Worm (Caenorhabditis elegans): Measurements from ENCODE around the gene C02F4.4.

C02F4.4 gene

ce11 chrIV:10521106-10521505 is 6.1 kb upstream of the C02F4.4 start, which contains the start of gene cal-4:
TSS of gene cal-4 (plus strand) at chrIV:10521406.
- TF ChIP-seq tra-4 (tag; optimal IDR thresholded peaks at IDR 0.05) = no peak
- no peak for TF ChIP-seq flt-1 (GFP tag; IDR thresholded peaks at IDR 0.05)
- no peak for TF ChIP-seq sea-1 (GFP tag; conservative IDR thresholded peaks at IDR 0.05)
- TF ChIP-seq tbx-11 (GFP tag; IDR thresholded peaks at IDR 0.05) = no peak
- no peak for TF ChIP-seq hnd-1 (tag; optimal IDR thresholded peaks at IDR 0.05)
- no peak for TF ChIP-seq hmg-4 (GFP tag; optimal IDR thresholded peaks at IDR 0.05)
- no peak for TF ChIP-seq pes-1 (GFP tag; IDR thresholded peaks at IDR 0.05)
- TF ChIP-seq scrt-1 (GFP tag; IDR thresholded peaks at IDR 0.05) = no peak
- no peak for TF ChIP-seq ama-1 (optimal IDR thresholded peaks at IDR 0.05)
- TF ChIP-seq ets-7 (tag; optimal IDR thresholded peaks at IDR 0.05) = no peak
- no peak for TF ChIP-seq ceh-36 (tag; optimal IDR thresholded peaks at IDR 0.05)
- TF ChIP-seq aly-1 (tag; optimal IDR thresholded peaks at IDR 0.05) = no peak
- TF ChIP-seq B0310.2 (tag; optimal IDR thresholded peaks at IDR 0.05) = no peak
- TF ChIP-seq F13C5.2 (tag; optimal IDR thresholded peaks at IDR 0.05) = no peak
- TF ChIP-seq hmbx-1 (tag; optimal IDR thresholded peaks at IDR 0.05) = no peak
- TF ChIP-seq ceh-13 (GFP tag; optimal IDR thresholded peaks at IDR 0.05) = no peak
- no peak for TF ChIP-seq tbx-37 (GFP tag; conservative IDR thresholded peaks at IDR 0.05)

ce11 chrIV:10518652-10519051 is 3.6 kb upstream of the C02F4.4 start:
- TF ChIP-seq hmg-4 (GFP tag; optimal IDR thresholded peaks at IDR 0.05) = no peak
- no peak for TF ChIP-seq ceh-13 (GFP tag; optimal IDR thresholded peaks at IDR 0.05)
- no peak for TF ChIP-seq aly-1 (tag; optimal IDR thresholded peaks at IDR 0.05)
- TF ChIP-seq tra-4 (tag; optimal IDR thresholded peaks at IDR 0.05) = no peak
- no peak for TF ChIP-seq ama-1 (optimal IDR thresholded peaks at IDR 0.05)
- no peak for TF ChIP-seq tbx-11 (GFP tag; IDR thresholded peaks at IDR 0.05)
- TF ChIP-seq tbx-37 (GFP tag; conservative IDR thresholded peaks at IDR 0.05) = no peak
- no peak for TF ChIP-seq hnd-1 (tag; optimal IDR thresholded peaks at IDR 0.05)

ce11 chrIV:10513266-10513665 is 1.8 kb downstream of the C02F4.4 start:
- TF ChIP-seq pes-1 (GFP tag; IDR thresholded peaks at IDR 0.05) (no peak), tbx-11 (GFP tag; IDR thresholded peaks at IDR 0.05) (no peak), hmbx-1 (tag; optimal IDR thresholded peaks at IDR 0.05) (no peak), tra-4 (tag; optimal IDR thresholded peaks at IDR 0.05) (no peak), ets-7 (tag; optimal IDR thresholded peaks at IDR 0.05) (no peak), F13C5.2 (tag; optimal IDR thresholded peaks at IDR 0.05) (no peak)

ce11 chrIV:10512752-10513151 is 2.3 kb downstream of the C02F4.4 start:
- TF ChIP-seq hmbx-1 (tag; optimal IDR thresholded peaks at IDR 0.05) = no peak
- TF ChIP-seq scrt-1 (GFP tag; IDR thresholded peaks at IDR 0.05) = no peak
- TF ChIP-seq B0310.2 (tag; optimal IDR thresholded peaks at IDR 0.05) = no peak
- TF ChIP-seq F13C5.2 (tag; optimal IDR thresholded peaks at IDR 0.05) = no peak
- no peak for TF ChIP-seq sea-1 (GFP tag; conservative IDR thresholded peaks at IDR 0.05)
- no peak for TF ChIP-seq ama-1 (optimal IDR thresholded peaks at IDR 0.05)
- TF ChIP-seq tbx-37 (GFP tag; conservative IDR thresholded peaks at IDR 0.05) = no peak
- TF ChIP-seq ceh-13 (GFP tag; optimal IDR thresholded peaks at IDR 0.05) = no peak
- no peak for TF ChIP-seq pes-1 (GFP tag; IDR thresholded peaks at IDR 0.05)
- no peak for TF ChIP-seq ets-7 (tag; optimal IDR thresholded peaks at IDR 0.05)
- no peak for TF ChIP-seq hnd-1 (tag; optimal IDR thresholded peaks at IDR 0.05)
- no peak for TF ChIP-seq tbx-11 (GFP tag; IDR thresholded peaks at IDR 0.05)
- TF ChIP-seq tra-4 (tag; optimal IDR thresholded peaks at IDR 0.05) = no peak
- TF ChIP-seq ceh-36 (tag; optimal IDR thresholded peaks at IDR 0.05) = no peak
- no peak for TF ChIP-seq flt-1 (GFP tag; IDR thresholded peaks at IDR 0.05)
- no peak for TF ChIP-seq aly-1 (tag; optimal IDR thresholded peaks at IDR 0.05)

ce11 chrIV:10511432-10511831 is 3.6 kb downstream of the C02F4.4 start:
- TF ChIP-seq ceh-13 (GFP tag; optimal IDR thresholded peaks at IDR 0.05) (no peak), hnd-1 (tag; optimal IDR thresholded peaks at IDR 0.05) (no peak), flt-1 (GFP tag; IDR thresholded peaks at IDR 0.05) (no peak), tbx-11 (GFP tag; IDR thresholded peaks at IDR 0.05) (no peak), F13C5.2 (tag; optimal IDR thresholded peaks at IDR 0.05) (no peak), ceh-36 (tag; optimal IDR thresholded peaks at IDR 0.05) (no peak), ets-7 (tag; optimal IDR thresholded peaks at IDR 0.05) (no peak), pes-1 (GFP tag; IDR thresholded peaks at IDR 0.05) (no peak), B0310.2 (tag; optimal IDR thresholded peaks at IDR 0.05) (no peak), ama-1 (optimal IDR thresholded peaks at IDR 0.05) (no peak), tra-4 (tag; optimal IDR thresholded peaks at IDR 0.05) (no peak), hmbx-1 (tag; optimal IDR thresholded peaks at IDR 0.05) (no peak), aly-1 (tag; optimal IDR thresholded peaks at IDR 0.05) (no peak), sea-1 (GFP tag; conservative IDR thresholded peaks at IDR 0.05) (no peak)

- no peak for TF ChIP-seq ets-7 (tag; optimal IDR thresholded peaks at IDR 0.05)
- no peak for TF ChIP-seq scrt-1 (GFP tag; IDR thresholded peaks at IDR 0.05)
- TF ChIP-seq flt-1 (GFP tag; IDR thresholded peaks at IDR 0.05) = no peak
- no peak for TF ChIP-seq hnd-1 (tag; optimal IDR thresholded peaks at IDR 0.05)
- no peak for TF ChIP-seq F13C5.2 (tag; optimal IDR thresholded peaks at IDR 0.05)
- TF ChIP-seq B0310.2 (tag; optimal IDR thresholded peaks at IDR 0.05) = no peak
- TF ChIP-seq ceh-36 (tag; optimal IDR thresholded peaks at IDR 0.05) = no peak
- no peak for TF ChIP-seq ama-1 (optimal IDR thresholded peaks at IDR 0.05)
These were observed 7.4 kb downstream of the C02F4.4 start for ce11 chrIV:10507586-10507985.

ce11 chrIV:10506016-10506415 is 9.0 kb downstream of the C02F4.4 start:
- TF ChIP-seq hnd-1 (tag; optimal IDR thresholded peaks at IDR 0.05) (no peak), aly-1 (tag; optimal IDR thresholded peaks at IDR 0.05) (no peak), sea-1 (GFP tag; conservative IDR thresholded peaks at IDR 0.05) (no peak), flt-1 (GFP tag; IDR thresholded peaks at IDR 0.05) (no peak), hmbx-1 (tag; optimal IDR thresholded peaks at IDR 0.05) (no peak), scrt-1 (GFP tag; IDR thresholded peaks at IDR 0.05) (no peak), ceh-13 (GFP tag; optimal IDR thresholded peaks at IDR 0.05) (no peak), ets-7 (tag; optimal IDR thresholded peaks at IDR 0.05) (no peak), B0310.2 (tag; optimal IDR thresholded peaks at IDR 0.05) (no peak), ama-1 (optimal IDR thresholded peaks at IDR 0.05) (no peak), F13C5.2 (tag; optimal IDR thresholded peaks at IDR 0.05) (no peak), tra-4 (tag; optimal IDR thresholded peaks at IDR 0.05) (no peak), hmg-4 (GFP tag; optimal IDR thresholded peaks at IDR 0.05) (no peak), tbx-37 (GFP tag; conservative IDR thresholded peaks at IDR 0.05) (no peak), ceh-36 (tag; optimal IDR thresholded peaks at IDR 0.05) (no peak)

Measured in whole organism, early embryonic.